Fruit fly (Drosophila melanogaster): ENCODE measurements around the gene jigr1.

jigr1 gene

dm6 chr3R:25684859-25685258 is 47.2 kb downstream of the jigr1 start, which contains the start of gene RpL27 (continued):
- TF ChIP-seq CG7786 (GFP tag; optimal IDR thresholded peaks at IDR 0.05) (peak; percentile 34), NK7.1 (GFP tag; optimal IDR thresholded peaks at IDR 0.05) (peak; percentile 54), Aef1 (GFP tag; IDR thresholded peaks at IDR 0.05) (no peak; the same call in 2 of the 3 replicates), CG4617 (GFP tag; optimal IDR thresholded peaks at IDR 0.05; ENCODE audit: borderline replicate concordance) (peak; percentile 67), oc (tag; optimal IDR thresholded peaks at IDR 0.05) (no peak), CG6683 (GFP tag; optimal IDR thresholded peaks at IDR 0.05) (peak; percentile 68), sc (optimal IDR thresholded peaks at IDR 0.05) (no peak), sc (GFP tag; optimal IDR thresholded peaks at IDR 0.05) (peak; percentile 63), Nf-YC (tag; optimal IDR thresholded peaks at IDR 0.05) (peak; percentile 73), Hmx (GFP tag; optimal IDR thresholded peaks at IDR 0.05) (no peak), CG14710 (tag; optimal IDR thresholded peaks at IDR 0.05) (peak; percentile 85), Trl (optimal IDR thresholded peaks at IDR 0.05) (no peak), Trl (GFP tag; optimal IDR thresholded peaks at IDR 0.05) (peak; percentile 84), amos (GFP tag; IDR thresholded peaks at IDR 0.05; ENCODE audit: partially characterized antibody) (peak; percentile 76), crol (GFP tag; IDR thresholded peaks at IDR 0.05) (peak; percentile 24), tio (GFP tag; optimal IDR thresholded peaks at IDR 0.05) (peak; percentile 33), CG33213 (GFP tag; optimal IDR thresholded peaks at IDR 0.05) (peak; percentile 89), shn (GFP tag; optimal IDR thresholded peaks at IDR 0.05) (peak; percentile 65), CG2712 (tag; optimal IDR thresholded peaks at IDR 0.05) (peak; percentile 82), ato (GFP tag; IDR thresholded peaks at IDR 0.05; ENCODE audit: partially characterized antibody) (peak; percentile 72), sug (tag; optimal IDR thresholded peaks at IDR 0.05) (peak; percentile 84), CG1024 (GFP tag; IDR thresholded peaks at IDR 0.05) (peak; percentile 63; the same call in 1 of the 2 replicates), E2f2 (GFP tag; IDR thresholded peaks at IDR 0.05) (peak; percentile 87), CG3995 (GFP tag; optimal IDR thresholded peaks at IDR 0.05) (peak; percentile 65), CG17802 (tag; optimal IDR thresholded peaks at IDR 0.05) (peak; percentile 55), CG4360 (GFP tag; IDR thresholded peaks at IDR 0.05) (0 out of 2 replicates have a peak, but pooled peaks have one; percentile 23), Mes4 (GFP tag; optimal IDR thresholded peaks at IDR 0.05) (peak; percentile 92), rib (GFP tag; IDR thresholded peaks at IDR 0.05) (peak; percentile 54; the same call in 1 of the 2 replicates), pan (optimal IDR thresholded peaks at IDR 0.05) (no peak), pan (GFP tag; optimal IDR thresholded peaks at IDR 0.05 in 1 of 2, IDR thresholded peaks at IDR 0.05 in 1 of 2) (peak in 1 of 2 experiments; percentile 74), MESR4 (GFP tag; optimal IDR thresholded peaks at IDR 0.05) (peak; percentile 97), CG16779 (GFP tag; IDR thresholded peaks at IDR 0.05) (0 out of 2 replicates have a peak, but pooled peaks have one; percentile 60), zfh1 (GFP tag; IDR thresholded peaks at IDR 0.05) (peak; percentile 78), CG3726 (GFP tag; IDR thresholded peaks at IDR 0.05) (no peak), CG17385 (GFP tag; optimal IDR thresholded peaks at IDR 0.05) (peak; percentile 88), D19B (GFP tag; optimal IDR thresholded peaks at IDR 0.05) (peak; percentile 63), CG3407 (GFP tag; optimal IDR thresholded peaks at IDR 0.05) (peak; percentile 74), tll (GFP tag; optimal IDR thresholded peaks at IDR 0.05) (no peak), pb (GFP tag; optimal IDR thresholded peaks at IDR 0.05) (peak; percentile 87), dm (GFP tag; optimal IDR thresholded peaks at IDR 0.05) (peak; percentile 93), pho (GFP tag; optimal IDR thresholded peaks at IDR 0.05) (peak; percentile 70), CG2889 (GFP tag; IDR thresholded peaks at IDR 0.05) (0 out of 3 replicates have a peak, but pooled peaks have one; percentile 10), C15 (GFP tag; IDR thresholded peaks at IDR 0.05) (peak; percentile 67; the same call in 2 of the 3 replicates), CG4854 (GFP tag; optimal IDR thresholded peaks at IDR 0.05) (peak; percentile 83), Poxn (GFP tag; IDR thresholded peaks at IDR 0.05) (no peak), Ravus (GFP tag; IDR thresholded peaks at IDR 0.05) (no peak; the same call in 1 of the 2 replicates), bbx (GFP tag; IDR thresholded peaks at IDR 0.05; ENCODE audit: partially characterized antibody) (peak; percentile 80), CG3281 (GFP tag; optimal IDR thresholded peaks at IDR 0.05) (peak; percentile 92), corto (GFP tag; optimal IDR thresholded peaks at IDR 0.05) (peak; percentile 67), stwl (tag; optimal IDR thresholded peaks at IDR 0.05) (peak; percentile 88), dati (GFP tag; IDR thresholded peaks at IDR 0.05) (no peak)
